Worm (Caenorhabditis elegans): ENCODE measurements around the gene F58D2.2.

Gene F58D2.2

ce11 chrIV:13241340-13241739 is 51.8 kb downstream of the F58D2.2 start:
- TF ChIP-seq egrh-3 (GFP tag; IDR thresholded peaks at IDR 0.05) (no peak), B0336.3 (GFP tag; IDR thresholded peaks at IDR 0.05) (no peak), sdz-38 (tag; optimal IDR thresholded peaks at IDR 0.05) (no peak), lin-26 (GFP tag; IDR thresholded peaks at IDR 0.05) (no peak), lsy-27 (tag; optimal IDR thresholded peaks at IDR 0.05; ENCODE audit: borderline replicate concordance, insufficient read depth) (no peak), nhr-179 (tag; optimal IDR thresholded peaks at IDR 0.05) (no peak), hrde-1 (tag; optimal IDR thresholded peaks at IDR 0.05; ENCODE audit: borderline replicate concordance) (no peak), somi-1 (GFP tag; optimal IDR thresholded peaks at IDR 0.05) (no peak), F52B5.7 (tag; optimal IDR thresholded peaks at IDR 0.05) (no peak), bed-1 (GFP tag; IDR thresholded peaks at IDR 0.05) (no peak), attf-6 (GFP tag; IDR thresholded peaks at IDR 0.05) (no peak), ama-1 (optimal IDR thresholded peaks at IDR 0.05) (no peak), ama-1 (GFP tag; optimal IDR thresholded peaks at IDR 0.05) (no peak), Y95B8A.8 (GFP tag; IDR thresholded peaks at IDR 0.05) (no peak), hlh-12 (tag; optimal IDR thresholded peaks at IDR 0.05) (no peak)

Measured in whole organism, young adult.